Fruit fly (Drosophila melanogaster) whole organism, embryonic: ENCODE results near the gene asl.

Source experiments
- Atf-2 ChIP-seq: fragments of 200-800 bp; sonication (Bioruptor generic); optimal IDR thresholded peaks from 2 replicates; lab custom pipeline; 2016; ENCODE audit warnings: missing biosample characterization, missing genetic modification characterization
- Blimp-1 ChIP-seq: fragments of 200-800 bp; sonication (Bioruptor generic); optimal IDR thresholded peaks from 3 replicates; lab custom pipeline; 2018; ENCODE audit warnings: missing biosample characterization, missing genetic modification characterization, mild to moderate bottlenecking, moderate library complexity, missing genetic modification reagents
- CG10267 ChIP-seq: fragments of 200-800 bp; sonication (Bioruptor generic); optimal IDR thresholded peaks from 2 replicates; lab custom pipeline; 2018; ENCODE audit warnings: missing biosample characterization, mild to moderate bottlenecking, missing genetic modification characterization, moderate library complexity
- CG10462 ChIP-seq: fragments of 200-800 bp; sonication (Bioruptor generic); optimal IDR thresholded peaks from 2 replicates; lab custom pipeline; 2016; ENCODE audit warnings: missing biosample characterization, missing genetic modification characterization
- CG11247 ChIP-seq: fragments of 200-800 bp; sonication (Bioruptor generic); IDR thresholded peaks from 2 replicates; pipeline ENCODE4 v1.3.6; 2022; ENCODE audit warnings: missing biosample characterization, missing genetic modification characterization
- CG13296 ChIP-seq: fragments of 200-800 bp; sonication (Bioruptor generic); optimal IDR thresholded peaks from 3 replicates; lab custom pipeline; 2018; ENCODE audit warnings: missing biosample characterization, mild to moderate bottlenecking, missing genetic modification characterization
- CG13624 ChIP-seq: fragments of 200-800 bp; sonication (Bioruptor generic); optimal IDR thresholded peaks from 2 replicates; lab custom pipeline; 2016; ENCODE audit warnings: missing biosample characterization, missing genetic modification characterization
- CG13775 ChIP-seq: fragments of 200-800 bp; sonication (Bioruptor generic); optimal IDR thresholded peaks from 3 replicates; lab custom pipeline; 2017; ENCODE audit warnings: missing biosample characterization, mild to moderate bottlenecking, missing genetic modification characterization
- CG15269 ChIP-seq: fragments of 200-800 bp; sonication (Bioruptor generic); optimal IDR thresholded peaks from 2 replicates; lab custom pipeline; 2018; ENCODE audit warnings: missing biosample characterization, mild to moderate bottlenecking, missing genetic modification characterization, moderate library complexity
- CG1647 ChIP-seq: fragments of 200-800 bp; sonication (Bioruptor generic); optimal IDR thresholded peaks from 3 replicates; lab custom pipeline; 2016; ENCODE audit warnings: missing biosample characterization, missing genetic modification characterization
- CG17568 ChIP-seq: fragments of 200-800 bp; sonication (Bioruptor generic); optimal IDR thresholded peaks from 2 replicates; lab custom pipeline; 2018; ENCODE audit warnings: missing biosample characterization, mild to moderate bottlenecking, missing genetic modification characterization, moderate library complexity
- CG17829 ChIP-seq: fragments of 200-800 bp; optimal IDR thresholded peaks from 2 replicates; lab custom pipeline; 2019; ENCODE audit warnings: missing biosample characterization, mild to moderate bottlenecking, missing genetic modification characterization, moderate library complexity
- CG18619 ChIP-seq: fragments of 200-800 bp; sonication (Bioruptor generic); optimal IDR thresholded peaks from 3 replicates; lab custom pipeline; 2017; ENCODE audit warnings: missing biosample characterization, mild to moderate bottlenecking, missing genetic modification characterization
- CG2116 ChIP-seq: fragments of 200-800 bp; sonication (Bioruptor generic); optimal IDR thresholded peaks from 3 replicates; lab custom pipeline; 2018; ENCODE audit warnings: missing biosample characterization, mild to moderate bottlenecking, missing genetic modification characterization
- CG31224 ChIP-seq: fragments of 200-800 bp; sonication (Bioruptor generic); IDR thresholded peaks from 2 replicates; pipeline ENCODE4 v1.3.6; 2022; ENCODE audit warnings: missing biosample characterization, missing genetic modification characterization
- CG31388 ChIP-seq: fragments of 200-800 bp; sonication (Bioruptor generic); optimal IDR thresholded peaks from 2 replicates; lab custom pipeline; 2016; ENCODE audit warnings: missing biosample characterization, missing genetic modification characterization
- CG32767 ChIP-seq: fragments of 200-800 bp; sonication (Bioruptor generic); IDR thresholded peaks from 2 replicates; pipeline ENCODE4 v1.3.6; 2022; ENCODE audit warnings: missing biosample characterization, missing genetic modification characterization
- CG33557 ChIP-seq: fragments of 200-800 bp; sonication (Bioruptor generic); optimal IDR thresholded peaks from 2 replicates; lab custom pipeline; 2019; ENCODE audit warnings: missing biosample characterization, mild to moderate bottlenecking, missing genetic modification characterization, moderate library complexity
- CG5180 ChIP-seq: fragments of 200-800 bp; sonication (Bioruptor generic); optimal IDR thresholded peaks from 3 replicates; lab custom pipeline; 2017; ENCODE audit warnings: missing biosample characterization, missing genetic modification characterization, mild to moderate bottlenecking, moderate library complexity, missing genetic modification reagents
- CG5953 ChIP-seq: fragments of 200-800 bp; sonication (Bioruptor generic); IDR thresholded peaks from 2 replicates; pipeline ENCODE4 v1.3.6; 2022; ENCODE audit warnings: missing biosample characterization, missing genetic modification characterization
- CG8290 ChIP-seq, 3 experiments: fragments of 200-800 bp; sonication (Bioruptor generic); optimal IDR thresholded peaks; 2 replicates each; lab custom pipeline; 2016 to 2019; ENCODE audit warnings: missing biosample characterization in 3 of 3, missing genetic modification characterization in 3 of 3, mild to moderate bottlenecking in 2 of 3, moderate library complexity in 1 of 3
- CG8944 ChIP-seq: fragments of 200-800 bp; sonication (Bioruptor generic); optimal IDR thresholded peaks from 3 replicates; lab custom pipeline; 2016; ENCODE audit warnings: missing biosample characterization, missing genetic modification characterization
- CG9797 ChIP-seq: fragments of 200-800 bp; sonication (Bioruptor generic); optimal IDR thresholded peaks from 3 replicates; lab custom pipeline; 2018; ENCODE audit warnings: missing biosample characterization, mild to moderate bottlenecking, missing genetic modification characterization
- Dek ChIP-seq: fragments of 200-800 bp; sonication (Bioruptor generic); optimal IDR thresholded peaks from 3 replicates; lab custom pipeline; 2019; ENCODE audit warnings: missing biosample characterization, mild to moderate bottlenecking, missing genetic modification characterization, moderate library complexity
- Dll ChIP-seq: fragments of 200-800 bp; sonication (Bioruptor generic); IDR thresholded peaks from 4 replicates; pipeline ENCODE4 v1.3.6; 2022; ENCODE audit warnings: missing biosample characterization, missing genetic modification characterization; ENCODE audit not compliant: partially characterized antibody
- Elba2 ChIP-seq: fragments of 200-800 bp; sonication (Bioruptor generic); optimal IDR thresholded peaks from 3 replicates; lab custom pipeline; 2016; ENCODE audit warnings: missing biosample characterization, missing genetic modification characterization
- Ets65A ChIP-seq: fragments of 200-800 bp; sonication (Bioruptor generic); peaks from one replicate; lab custom pipeline; 2016; ENCODE audit warnings: missing biosample characterization, missing genetic modification characterization
- HLH3B ChIP-seq: fragments of 200-800 bp; sonication (Bioruptor generic); IDR thresholded peaks from 2 replicates; pipeline ENCODE4 v1.3.6; 2022; ENCODE audit warnings: missing biosample characterization, missing genetic modification characterization
- HLH54F ChIP-seq: fragments of 200-800 bp; sonication (Bioruptor generic); optimal IDR thresholded peaks from 3 replicates; lab custom pipeline; 2016; ENCODE audit warnings: missing biosample characterization, missing genetic modification characterization
- HLHmδ ChIP-seq: fragments of 200-800 bp; sonication (Bioruptor generic); optimal IDR thresholded peaks from 2 replicates; lab custom pipeline; 2018; ENCODE audit warnings: missing biosample characterization, mild to moderate bottlenecking, missing genetic modification characterization, moderate library complexity
- Hey ChIP-seq: fragments of 200-800 bp; sonication (Bioruptor generic); optimal IDR thresholded peaks from 3 replicates; lab custom pipeline; 2018; ENCODE audit warnings: missing biosample characterization, mild to moderate bottlenecking, missing genetic modification characterization
- Lhr ChIP-seq: fragments of 200-800 bp; sonication (Bioruptor generic); optimal IDR thresholded peaks from 3 replicates; lab custom pipeline; 2017; ENCODE audit warnings: mild to moderate bottlenecking, missing biosample characterization, missing genetic modification reagents, missing genetic modification characterization
- Mad ChIP-seq: fragments of 200-800 bp; sonication (Bioruptor generic); optimal IDR thresholded peaks from 2 replicates; lab custom pipeline; 2016; ENCODE audit warnings: missing biosample characterization, missing genetic modification characterization
- Mrtf ChIP-seq: fragments of 200-800 bp; sonication (Bioruptor generic); IDR thresholded peaks from 3 replicates; pipeline ENCODE4 v1.3.6; 2022; ENCODE audit warnings: missing biosample characterization, missing genetic modification characterization
- NfI ChIP-seq: fragments of 200-800 bp; sonication (Bioruptor generic); optimal IDR thresholded peaks from 3 replicates; lab custom pipeline; 2018; ENCODE audit warnings: missing biosample characterization, mild to moderate bottlenecking, missing genetic modification characterization, moderate library complexity
- Sin3A ChIP-seq: fragments of >200 bp; optimal IDR thresholded peaks from 2 replicates; lab custom pipeline; 2018
- Sry-δ ChIP-seq: fragments of 200-800 bp; sonication (Bioruptor generic); optimal IDR thresholded peaks from 2 replicates; lab custom pipeline; 2016; ENCODE audit warnings: missing biosample characterization, missing genetic modification characterization
- Tbp ChIP-seq: fragments of >200 bp; optimal IDR thresholded peaks from 2 replicates; lab custom pipeline; 2018; ENCODE audit warnings: missing biosample characterization, missing genetic modification characterization
- YL-1 ChIP-seq: fragments of 200-800 bp; sonication (Bioruptor generic); optimal IDR thresholded peaks from 3 replicates; lab custom pipeline; 2017; ENCODE audit warnings: missing biosample characterization, mild to moderate bottlenecking, missing genetic modification characterization
- cg ChIP-seq: fragments of 200-800 bp; sonication (Bioruptor generic); optimal IDR thresholded peaks from 3 replicates; lab custom pipeline; 2019; ENCODE audit warnings: missing biosample characterization, mild to moderate bottlenecking, missing genetic modification characterization, moderate library complexity
- grau ChIP-seq: fragments of 200-800 bp; optimal IDR thresholded peaks from 3 replicates; lab custom pipeline; 2019; ENCODE audit warnings: missing biosample characterization, mild to moderate bottlenecking, missing genetic modification characterization, moderate library complexity
- ham ChIP-seq: fragments of 200-800 bp; sonication (Bioruptor generic); IDR thresholded peaks from 2 replicates; pipeline ENCODE4 v1.3.6; 2022; ENCODE audit warnings: missing biosample characterization, missing genetic modification characterization
- lola ChIP-seq, 3 experiments: fragments of >200 bp in 2 of 3; fragments of 200-800 bp in 1 of 3; sonication (Bioruptor generic) in 1 of 3; optimal IDR thresholded peaks; 2 replicates each; lab custom pipeline; 2017 to 2019; ENCODE audit warnings: missing biosample characterization in 3 of 3, missing genetic modification characterization in 3 of 3, mild to moderate bottlenecking in 1 of 3, moderate library complexity in 1 of 3
- nerfin-1 ChIP-seq: fragments of 200-800 bp; sonication (Bioruptor generic); optimal IDR thresholded peaks from 3 replicates; lab custom pipeline; 2019; ENCODE audit warnings: missing biosample characterization, mild to moderate bottlenecking, missing genetic modification characterization, moderate library complexity
- nmo ChIP-seq: fragments of 200-800 bp; sonication (Bioruptor generic); optimal IDR thresholded peaks from 2 replicates; lab custom pipeline; 2018; ENCODE audit warnings: missing biosample characterization, mild to moderate bottlenecking, missing genetic modification characterization, moderate library complexity
- pum ChIP-seq: fragments of 200-800 bp; sonication (Bioruptor generic); optimal IDR thresholded peaks from 2 replicates; lab custom pipeline; 2016; ENCODE audit warnings: missing biosample characterization, missing genetic modification characterization
- sens ChIP-seq: fragments of 200-800 bp; sonication (Bioruptor generic); peaks from one replicate; lab custom pipeline; 2016; ENCODE audit warnings: missing biosample characterization, missing genetic modification characterization
- seq ChIP-seq: fragments of 200-800 bp; sonication (Bioruptor generic); IDR thresholded peaks from 2 replicates; pipeline ENCODE4 v1.3.6; 2022; ENCODE audit warnings: missing biosample characterization, missing genetic modification characterization
- sim ChIP-seq: fragments of 200-800 bp; sonication (Bioruptor generic); IDR thresholded peaks from 2 replicates; pipeline ENCODE4 v1.3.6; 2022; ENCODE audit warnings: missing biosample characterization, missing genetic modification characterization
- sug ChIP-seq: fragments of 200-800 bp; optimal IDR thresholded peaks from 2 replicates; lab custom pipeline; 2019; ENCODE audit warnings: missing biosample characterization, mild to moderate bottlenecking, missing genetic modification characterization, moderate library complexity

Gene asl

DNA sequence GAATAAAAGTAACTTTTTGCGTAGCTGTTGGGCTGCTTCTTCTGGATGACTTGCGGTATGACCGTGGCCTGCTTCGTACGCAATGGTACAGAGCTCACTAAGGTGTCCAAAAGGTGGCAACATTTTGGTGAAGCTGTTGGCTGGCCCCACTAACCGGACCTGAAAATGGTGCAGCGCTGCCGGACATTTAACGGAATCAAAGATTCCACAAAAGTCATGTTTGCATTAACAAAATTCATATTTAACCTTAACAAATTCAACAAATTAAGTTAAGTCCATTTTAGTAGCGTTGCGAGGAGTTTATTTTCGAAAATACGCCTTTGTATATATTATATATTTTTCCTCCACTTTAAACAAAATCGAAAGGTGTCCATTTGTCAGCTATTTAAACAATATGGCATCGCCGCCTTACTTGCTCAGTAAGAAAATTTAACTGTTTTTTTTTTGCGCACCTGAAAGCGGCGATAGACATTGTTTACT, 5.3 kb downstream of the asl start, which contains the start of the genes kra and SecS (continued):
- TF ChIP-seq CG2116 (GFP tag; lab: Kevin White, UChicago) (peak; percentile 78), CG1647 (peak; percentile 57), Mrtf (GFP tag; lab: Robert Waterston, UW) (no peak), sug (tag; lab: Kevin White, UChicago) (peak; percentile 37), CG5180 (GFP tag; lab: Kevin White, UChicago) (peak; percentile 11), CG8944 (peak; percentile 32), nerfin-1 (tag; lab: Kevin White, UChicago) (peak; percentile 47), Sin3A (lab: Kevin White, UChicago) (peak; percentile 84), CG33557 (GFP tag; lab: Kevin White, UChicago) (peak; percentile 42), CG9797 (GFP tag; lab: Kevin White, UChicago) (peak; percentile 97), CG13775 (GFP tag; lab: Kevin White, UChicago) (peak; percentile 69), Dll (GFP tag; lab: Robert Waterston, UW) (no peak), pum (GFP tag; lab: Kevin White, UChicago) (peak; percentile 52), CG8290 (GFP tag; optimal IDR thresholded peaks at IDR 0.05; lab: Kevin White, UChicago) (peak; percentile 48), CG8290 (tag; optimal IDR thresholded peaks at IDR 0.05; lab: Kevin White, UChicago) (peak in 1 of 2 experiments; percentile 78), Mad (GFP tag; lab: Kevin White, UChicago) (peak; percentile 71), HLHmδ (peak; percentile 80), Dek (tag; lab: Kevin White, UChicago) (peak; percentile 29), CG13624 (GFP tag; lab: Kevin White, UChicago) (peak; percentile 32), CG15269 (tag; lab: Kevin White, UChicago) (peak; percentile 54), cg (GFP tag; lab: Kevin White, UChicago) (no peak), Sry-δ (peak; percentile 62), HLH54F (GFP tag; lab: Kevin White, UChicago) (peak; percentile 53), NfI (GFP tag; lab: Kevin White, UChicago) (peak; percentile 55), lola (GFP tag; optimal IDR thresholded peaks at IDR 0.05; lab: Kevin White, UChicago) (peak in 1 of 3 experiments; percentile 57), sim (GFP tag; lab: Robert Waterston, UW) (no peak), sens (GFP tag; lab: Kevin White, UChicago) (peak; percentile 92), CG5953 (GFP tag; lab: Robert Waterston, UW) (no peak), CG10462 (GFP tag; lab: Kevin White, UChicago) (peak; percentile 26), CG10267 (tag; lab: Kevin White, UChicago) (peak; percentile 66), nmo (GFP tag; lab: Kevin White, UChicago) (peak; percentile 75), YL-1 (peak; percentile 77), CG18619 (GFP tag; lab: Kevin White, UChicago) (peak; percentile 51), Hey (tag; lab: Kevin White, UChicago) (no peak), CG17568 (GFP tag; lab: Kevin White, UChicago) (no peak), Elba2 (GFP tag; lab: Kevin White, UChicago) (peak; percentile 81), Atf-2 (GFP tag; lab: Kevin White, UChicago) (peak; percentile 7), CG32767 (no peak), HLH3B (GFP tag; lab: Robert Waterston, UW) (no peak), CG17829 (tag; lab: Kevin White, UChicago) (peak; percentile 67), Tbp (GFP tag; lab: Kevin White, UChicago) (no peak), CG13296 (peak; percentile 50), seq (GFP tag; lab: Robert Waterston, UW) (no peak), Lhr (peak; percentile 85), Ets65A (GFP tag; lab: Kevin White, UChicago) (peak; percentile 90), ham (GFP tag; lab: Robert Waterston, UW) (no peak), CG11247 (GFP tag; lab: Robert Waterston, UW) (no peak), CG31388 (GFP tag; lab: Kevin White, UChicago) (no peak), grau (tag; lab: Kevin White, UChicago) (peak; percentile 54), CG31224 (GFP tag; lab: Robert Waterston, UW) (no peak), Blimp-1 (GFP tag; lab: Kevin White, UChicago) (peak; percentile 71)
